Fruit fly (Drosophila melanogaster) whole organism, prepupa: ENCODE results near the gene CG32857.
"Not testable (repeated sequence)": the region's sequence is repeated elsewhere in the genome, so short reads cannot be mapped to it uniquely, and the experiment has no call there.

ENCODE experiments used
- CG10631 ChIP-seq: fragments of 200-800 bp; sonication (Bioruptor generic); optimal IDR thresholded peaks from 2 replicates; lab custom pipeline; 2016; ENCODE audit warnings: missing biosample characterization, missing genetic modification characterization
- CG11294 ChIP-seq: fragments of 200-800 bp; sonication (Bioruptor generic); IDR thresholded peaks from 2 replicates; pipeline ENCODE4 v1.3.6; 2022; ENCODE audit warnings: missing biosample characterization, missing genetic modification characterization
- CG11762 ChIP-seq: fragments of 200-800 bp; sonication (Bioruptor generic); optimal IDR thresholded peaks from 3 replicates; lab custom pipeline; 2016; ENCODE audit warnings: missing biosample characterization, missing genetic modification characterization; ENCODE audit not compliant: insufficient read depth
- CG11902 ChIP-seq: fragments of 200-800 bp; sonication (Bioruptor generic); optimal IDR thresholded peaks from 3 replicates; lab custom pipeline; 2016; ENCODE audit warnings: missing biosample characterization, missing genetic modification characterization
- CG16779 ChIP-seq: fragments of 200-800 bp; sonication (Bioruptor generic); optimal IDR thresholded peaks from 3 replicates; lab custom pipeline; 2017; ENCODE audit warnings: missing biosample characterization, mild to moderate bottlenecking, missing genetic modification characterization
- CG3032 ChIP-seq: fragments of 200-800 bp; optimal IDR thresholded peaks from 2 replicates; lab custom pipeline; 2019; ENCODE audit warnings: missing biosample characterization, mild to moderate bottlenecking, missing genetic modification characterization, moderate library complexity
- CG34406 ChIP-seq: fragments of 200-800 bp; sonication (Bioruptor generic); optimal IDR thresholded peaks from 3 replicates; lab custom pipeline; 2016; ENCODE audit warnings: missing biosample characterization, missing genetic modification characterization
- CG4318 ChIP-seq: fragments of 200-800 bp; sonication (Bioruptor generic); optimal IDR thresholded peaks from 3 replicates; lab custom pipeline; 2017; ENCODE audit warnings: missing biosample characterization, mild to moderate bottlenecking, missing genetic modification characterization
- CG6163 ChIP-seq: fragments of 200-800 bp; sonication (Bioruptor generic); IDR thresholded peaks from 3 replicates; pipeline ENCODE4 v1.3.6; 2022; ENCODE audit warnings: missing biosample characterization, missing genetic modification characterization
- CG6276 ChIP-seq: fragments of 200-800 bp; sonication (Bioruptor generic); optimal IDR thresholded peaks from 2 replicates; lab custom pipeline; 2017; ENCODE audit warnings: missing biosample characterization, mild to moderate bottlenecking, missing genetic modification characterization
- CG6792 ChIP-seq: fragments of 200-800 bp; sonication (Bioruptor generic); optimal IDR thresholded peaks from 3 replicates; lab custom pipeline; 2016; ENCODE audit warnings: missing biosample characterization, missing genetic modification characterization
- CG6808 ChIP-seq: fragments of 200-800 bp; sonication (Bioruptor generic); optimal IDR thresholded peaks from 3 replicates; lab custom pipeline; 2017; ENCODE audit warnings: missing biosample characterization, missing genetic modification characterization, mild to moderate bottlenecking, moderate library complexity, missing genetic modification reagents
- CG6854 ChIP-seq: fragments of 200-800 bp; sonication (Bioruptor generic); optimal IDR thresholded peaks from 2 replicates; lab custom pipeline; 2017; ENCODE audit warnings: missing biosample characterization, mild to moderate bottlenecking, missing genetic modification characterization
- CG8319 ChIP-seq: fragments of 200-800 bp; sonication (Bioruptor generic); optimal IDR thresholded peaks from 3 replicates; lab custom pipeline; 2016; ENCODE audit warnings: missing biosample characterization, missing genetic modification characterization
- CG9139 ChIP-seq: fragments of 200-800 bp; sonication (Bioruptor generic); optimal IDR thresholded peaks from 3 replicates; lab custom pipeline; 2017; ENCODE audit warnings: missing biosample characterization, mild to moderate bottlenecking, missing genetic modification characterization
- Eip78C ChIP-seq: fragments of 200-800 bp; sonication (Bioruptor generic); peaks from one replicate; lab custom pipeline; 2016; ENCODE audit warnings: missing biosample characterization, missing genetic modification characterization
- Eip93F ChIP-seq: fragments of 200-800 bp; sonication (Bioruptor generic); optimal IDR thresholded peaks from 2 replicates; lab custom pipeline; 2016; ENCODE audit warnings: missing biosample characterization, mild to moderate bottlenecking, missing genetic modification characterization
- Hr38 ChIP-seq: sonication (Bioruptor generic); optimal IDR thresholded peaks from 2 replicates; lab custom pipeline; 2016; ENCODE audit warnings: missing biosample characterization, missing genetic modification characterization
- Hr39 ChIP-seq: fragments of 200-800 bp; sonication (Bioruptor generic); optimal IDR thresholded peaks from 2 replicates; lab custom pipeline; 2016; ENCODE audit warnings: missing biosample characterization, missing genetic modification characterization
- Lpt ChIP-seq: fragments of 200-800 bp; sonication (Bioruptor generic); optimal IDR thresholded peaks from 3 replicates; lab custom pipeline; 2016; ENCODE audit warnings: missing biosample characterization, missing genetic modification characterization
- OdsH ChIP-seq: fragments of 200-800 bp; sonication (Bioruptor generic); optimal IDR thresholded peaks from 3 replicates; lab custom pipeline; 2016; ENCODE audit warnings: missing biosample characterization, missing genetic modification characterization
- Smox ChIP-seq: fragments of 200-800 bp; sonication (Bioruptor generic); optimal IDR thresholded peaks from 3 replicates; lab custom pipeline; 2016; ENCODE audit warnings: missing biosample characterization, missing genetic modification characterization
- fd85E ChIP-seq: fragments of 200-800 bp; sonication (Bioruptor generic); optimal IDR thresholded peaks from 3 replicates; lab custom pipeline; 2016; ENCODE audit warnings: missing biosample characterization, missing genetic modification characterization
- lz ChIP-seq: fragments of 200-800 bp; sonication (Bioruptor generic); optimal IDR thresholded peaks from 3 replicates; lab custom pipeline; 2016; ENCODE audit warnings: missing biosample characterization, missing genetic modification characterization
- salr ChIP-seq, 2 experiments: fragments of 200-800 bp; sonication (Bioruptor generic); optimal IDR thresholded peaks; 3 replicates each; lab custom pipeline; 2016 to 2018; ENCODE audit warnings: missing biosample characterization in 2 of 2, missing genetic modification characterization in 2 of 2, mild to moderate bottlenecking in 1 of 2
- spab ChIP-seq: fragments of 200-800 bp; sonication (Bioruptor generic); optimal IDR thresholded peaks from 2 replicates; lab custom pipeline; 2017; ENCODE audit warnings: missing biosample characterization, mild to moderate bottlenecking, missing genetic modification characterization, missing genetic modification reagents
- ss ChIP-seq, 2 experiments: fragments of 200-800 bp; sonication (Bioruptor generic); optimal IDR thresholded peaks; 2 replicates in 1 of 2; 3 replicates in 1 of 2; lab custom pipeline; 2017 to 2018; ENCODE audit warnings: mild to moderate bottlenecking in 2 of 2, missing biosample characterization in 2 of 2, missing genetic modification characterization in 2 of 2, moderate library complexity in 1 of 2
- topi ChIP-seq: fragments of 200-800 bp; sonication (Bioruptor generic); optimal IDR thresholded peaks from 3 replicates; lab custom pipeline; 2016; ENCODE audit warnings: missing biosample characterization, missing genetic modification characterization

The CG32857 gene

dm6 chrX:21629482-21630159 lies 12.2 kb upstream of the CG32857 start, which contains the start of gene DIP1 (continued):
- TF ChIP-seq OdsH (GFP tag; lab: Kevin White, UChicago) (peak; percentile 60), fd85E (GFP tag; lab: Kevin White, UChicago) (peak; percentile 8), CG6854 (peak; percentile 59), CG4318 (no peak), CG16779 (peak; percentile 49), CG6792 (GFP tag; lab: Kevin White, UChicago) (peak; percentile 51), Hr38 (GFP tag; lab: Kevin White, UChicago) (no peak), topi (peak; percentile 77), Eip93F (no peak), CG11902 (GFP tag; lab: Kevin White, UChicago) (no peak), CG11762 (GFP tag; lab: Kevin White, UChicago) (peak; percentile 39), CG6276 (GFP tag; lab: Kevin White, UChicago) (peak; percentile 14), CG34406 (peak; percentile 46), CG11294 (GFP tag; lab: Robert Waterston, UW) (no peak), CG8319 (peak; percentile 3), CG10631 (GFP tag; lab: Kevin White, UChicago) (peak; percentile 55), CG3032 (tag; lab: Kevin White, UChicago) (peak; percentile 7), Eip78C (GFP tag; lab: Kevin White, UChicago) (peak; percentile 94), CG6163 (peak; percentile 75), Hr39 (GFP tag; lab: Kevin White, UChicago) (peak; percentile 62), Lpt (GFP tag; lab: Kevin White, UChicago) (peak; percentile 42), spab (GFP tag; lab: Kevin White, UChicago) (peak; percentile 40), salr (GFP tag; optimal IDR thresholded peaks at IDR 0.05; lab: Kevin White, UChicago) (peak in 1 of 2 experiments; percentile 46)

- peak; percentile 48; the same call in 1 of the 3 replicates for TF ChIP-seq CG6163
These were observed 6.2 kb upstream of the CG32857 start, which contains the start of gene CG32500 for dm6 chrX:21623641-21624040. Gene CG32500, minus strand, starts transcription at chrX:21623750.

- not testable (repeated sequence) for TF ChIP-seq CG6276 (GFP tag; lab: Kevin White, UChicago); CG8319; ss (GFP tag; optimal IDR thresholded peaks at IDR 0.05; lab: Kevin White, UChicago)
These were observed 3.6 kb upstream of the CG32857 start, which contains the start of gene CG32819 for dm6 chrX:21621004-21621403. Gene CG32819, minus strand, starts transcription at chrX:21621104.

- not testable (repeated sequence) for TF ChIP-seq CG9139 (GFP tag; lab: Kevin White, UChicago); CG6276 (GFP tag; lab: Kevin White, UChicago); ss (GFP tag; optimal IDR thresholded peaks at IDR 0.05; lab: Kevin White, UChicago)
These were observed 2.3 kb downstream of the CG32857 start, which contains the start of gene CG32820 for dm6 chrX:21615139-21615538. Gene CG32820, minus strand, starts transcription at chrX:21615239.

dm6 chrX:21611426-21611825 lies 6.0 kb downstream of the CG32857 start, which contains the start of gene CG33502:
Gene CG33502, minus strand, starts transcription at chrX:21611526.
- not testable (repeated sequence) for TF ChIP-seq CG16779; CG6808; lz (GFP tag; lab: Kevin White, UChicago)

dm6 chrX:21608820-21609219 lies 8.6 kb downstream of the CG32857 start, which contains the start of gene CG17450:
Gene CG17450, minus strand, starts transcription at chrX:21608920.
- TF ChIP-seq CG16779; CG11762 (GFP tag; lab: Kevin White, UChicago); Smox: not testable (repeated sequence)
